Fruit fly (Drosophila melanogaster): Measurements from ENCODE around the gene Ir62a.
A peak's percentile ranks its signal among the peaks of the same experiment; 100 is the strongest.

The Ir62a gene

DNA sequence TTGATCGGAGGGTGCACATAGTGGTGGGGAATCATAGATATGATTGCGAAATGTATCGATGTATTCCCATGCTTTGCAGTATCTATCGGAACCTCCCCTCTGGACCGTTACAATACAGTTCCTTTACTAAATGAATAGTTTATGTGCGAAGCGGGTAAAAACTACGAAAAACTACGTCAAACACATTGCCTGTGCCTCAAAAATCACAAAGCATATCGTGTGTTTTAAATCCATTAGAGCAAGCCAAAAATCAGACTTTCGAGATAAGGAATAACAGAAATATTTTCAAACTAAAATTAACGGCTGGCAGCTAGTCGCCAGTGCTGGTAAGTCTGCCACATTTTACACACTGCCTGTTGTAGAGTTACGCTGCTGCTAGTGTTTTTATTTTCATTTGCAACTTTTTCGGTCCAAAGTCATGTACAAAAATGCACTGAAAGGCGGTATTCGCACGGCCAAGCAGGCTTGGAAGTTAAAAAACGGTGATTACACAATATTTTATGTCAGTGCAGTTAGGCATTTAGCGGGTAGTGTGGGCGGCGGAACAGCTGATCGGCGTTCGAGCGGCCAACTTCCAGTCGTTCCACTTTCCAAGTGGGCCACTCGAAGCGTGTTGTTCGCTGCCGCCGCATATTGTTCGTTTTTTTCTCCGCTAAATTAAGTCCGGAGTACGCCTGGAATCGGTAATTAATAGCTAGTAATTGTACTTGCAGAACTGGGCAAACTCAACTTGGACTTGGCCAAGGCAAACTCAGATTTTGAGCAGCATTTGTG lies 13.6 kb downstream of the Ir62a start (continued):
- no peak for TF ChIP-seq Hr78 (GFP tag; optimal IDR thresholded peaks at IDR 0.05)
- TF ChIP-seq CG3847 (GFP tag; IDR thresholded peaks at IDR 0.05) = peak; percentile 41
- no peak for TF ChIP-seq CG6765 (GFP tag; optimal IDR thresholded peaks at IDR 0.05)
- TF ChIP-seq CG14014 (GFP tag; IDR thresholded peaks at IDR 0.05) = peak; percentile 57; the same call in 1 of the 2 replicates
- TF ChIP-seq sim (GFP tag; IDR thresholded peaks at IDR 0.05) = no peak
- TF ChIP-seq Chrac-16 (GFP tag; optimal IDR thresholded peaks at IDR 0.05) = peak; percentile 64
- peak; percentile 73 for TF ChIP-seq CG10274 (GFP tag; optimal IDR thresholded peaks at IDR 0.05)
- TF ChIP-seq jigr1 (GFP tag; IDR thresholded peaks at IDR 0.05) = no peak
- no peak for TF ChIP-seq chm (GFP tag; IDR thresholded peaks at IDR 0.05)
- TF ChIP-seq Sox100B (GFP tag; optimal IDR thresholded peaks at IDR 0.05) = no peak
- TF ChIP-seq CG4328 (GFP tag; optimal IDR thresholded peaks at IDR 0.05) = no peak
- TF ChIP-seq ab (GFP tag; optimal IDR thresholded peaks at IDR 0.05) = peak; percentile 5
- TF ChIP-seq jumu (GFP tag; optimal IDR thresholded peaks at IDR 0.05) = peak; percentile 80
- TF ChIP-seq inv (GFP tag; IDR thresholded peaks at IDR 0.05; ENCODE audit: partially characterized antibody) = peak; percentile 69
- TF ChIP-seq CG6272 (GFP tag; IDR thresholded peaks at IDR 0.05) = no peak
- TF ChIP-seq stc (GFP tag; IDR thresholded peaks at IDR 0.05) = peak; percentile 45
- TF ChIP-seq CG31365 (tag; optimal IDR thresholded peaks at IDR 0.05) = no peak
- peak; percentile 59 for TF ChIP-seq tup (GFP tag; optimal IDR thresholded peaks at IDR 0.05)
- no peak; the same call in 1 of the 2 replicates for TF ChIP-seq E2f1 (GFP tag; IDR thresholded peaks at IDR 0.05)
- peak; percentile 52 for TF ChIP-seq CHES-1-like (GFP tag; optimal IDR thresholded peaks at IDR 0.05)
- peak; percentile 22; the same call in 1 of the 2 replicates for TF ChIP-seq Rfx (GFP tag; IDR thresholded peaks at IDR 0.05)
- TF ChIP-seq HLH4C (GFP tag; IDR thresholded peaks at IDR 0.05; ENCODE audit: partially characterized antibody) = peak; percentile 74
- TF ChIP-seq Nf-YB (GFP tag; optimal IDR thresholded peaks at IDR 0.05) = no peak
- peak; percentile 72 for TF ChIP-seq pzg (GFP tag; optimal IDR thresholded peaks at IDR 0.05)
- TF ChIP-seq sob (GFP tag; IDR thresholded peaks at IDR 0.05) = peak; percentile 53
- no peak for TF ChIP-seq CG6654 (GFP tag; optimal IDR thresholded peaks at IDR 0.05)
- no peak for TF ChIP-seq jing (GFP tag; optimal IDR thresholded peaks at IDR 0.05)
- TF ChIP-seq CG10979 (tag; optimal IDR thresholded peaks at IDR 0.05) = peak; percentile 17
- TF ChIP-seq CG10654 (GFP tag; optimal IDR thresholded peaks at IDR 0.05) = peak; percentile 51
- peak; percentile 93 for TF ChIP-seq CG15514 (GFP tag; optimal IDR thresholded peaks at IDR 0.05)
- TF ChIP-seq Mes4 (GFP tag; optimal IDR thresholded peaks at IDR 0.05) = peak; percentile 58
- TF ChIP-seq C15 (GFP tag; IDR thresholded peaks at IDR 0.05) = no peak
- peak; percentile 54 for TF ChIP-seq lbe (GFP tag; optimal IDR thresholded peaks at IDR 0.05)
- TF ChIP-seq CG3838 (GFP tag; optimal IDR thresholded peaks at IDR 0.05) = no peak
- TF ChIP-seq danr (GFP tag; IDR thresholded peaks at IDR 0.05) = peak; percentile 19; the same call in 1 of the 2 replicates
- peak; percentile 70 for TF ChIP-seq Doc3 (GFP tag; IDR thresholded peaks at IDR 0.05; ENCODE audit: partially characterized antibody)
- TF ChIP-seq CG11504 (tag; optimal IDR thresholded peaks at IDR 0.05) = no peak
- peak; percentile 62 for TF ChIP-seq trem (tag; optimal IDR thresholded peaks at IDR 0.05)
- TF ChIP-seq Bdp1 (GFP tag; optimal IDR thresholded peaks at IDR 0.05) = peak; percentile 50
- peak; percentile 31 for TF ChIP-seq CG2712 (tag; optimal IDR thresholded peaks at IDR 0.05)
- peak; percentile 37 for TF ChIP-seq dm (GFP tag; optimal IDR thresholded peaks at IDR 0.05)
- TF ChIP-seq CG12659 (GFP tag; optimal IDR thresholded peaks at IDR 0.05) = peak; percentile 54
- peak; percentile 77 for TF ChIP-seq unc-4 (GFP tag; IDR thresholded peaks at IDR 0.05; ENCODE audit: partially characterized antibody)
- no peak for TF ChIP-seq pita (GFP tag; optimal IDR thresholded peaks at IDR 0.05)
- no peak for TF ChIP-seq ac (GFP tag; optimal IDR thresholded peaks at IDR 0.05)
- TF ChIP-seq z (GFP tag; IDR thresholded peaks at IDR 0.05) = no peak
- TF ChIP-seq shn (GFP tag; optimal IDR thresholded peaks at IDR 0.05) = peak; percentile 54
- TF ChIP-seq Ravus (GFP tag; IDR thresholded peaks at IDR 0.05) = no peak
- no peak for TF ChIP-seq CG17359 (tag; optimal IDR thresholded peaks at IDR 0.05)
